Worm (Caenorhabditis elegans): ENCODE measurements around the gene Y69H2.7.

ce11 chrV:18644258-18644657, 45.5 kb upstream of the Y69H2.7 start:
- TF ChIP-seq C08G9.2 (tag; optimal IDR thresholded peaks at IDR 0.05) (no peak), pha-4 (tag; optimal IDR thresholded peaks at IDR 0.05) (no peak), ceh-45 (GFP tag; IDR thresholded peaks at IDR 0.05) (no peak), rnt-1 (tag; optimal IDR thresholded peaks at IDR 0.05) (no peak), nhr-11 (tag; optimal IDR thresholded peaks at IDR 0.05) (no peak), tbx-7 (tag; optimal IDR thresholded peaks at IDR 0.05) (no peak), ceh-9 (tag; optimal IDR thresholded peaks at IDR 0.05) (no peak), nfya-1 (tag; optimal IDR thresholded peaks at IDR 0.05) (no peak), fkh-10 (GFP tag; optimal IDR thresholded peaks at IDR 0.05) (no peak), sox-4 (tag; optimal IDR thresholded peaks at IDR 0.05) (no peak), pros-1 (tag; optimal IDR thresholded peaks at IDR 0.05) (no peak), lim-6 (tag; optimal IDR thresholded peaks at IDR 0.05) (no peak), madf-2 (tag; optimal IDR thresholded peaks at IDR 0.05) (no peak), tbx-2 (tag; optimal IDR thresholded peaks at IDR 0.05) (no peak)
